Worm (Caenorhabditis elegans) whole organism, young adult: ENCODE measurements around the gene T25B9.3.

Experiments used
- Y79H2A.3 ChIP-seq: fragments of 200-800 bp; sonication (Bioruptor generic); conservative IDR thresholded peaks from 2 replicates; pipeline ENCODE4 v1.3.6; 2022; ENCODE audit warnings: missing genetic modification reagents, missing genetic modification characterization, missing compliant biosample characterization
- bed-1 ChIP-seq: fragments of 200-800 bp; sonication (Bioruptor generic); IDR thresholded peaks from 2 replicates; pipeline ENCODE4 v1.3.6; 2022; ENCODE audit warnings: missing genetic modification reagents, missing genetic modification characterization, missing compliant biosample characterization
- hmg-20 ChIP-seq: fragments of 200-800 bp; sonication (Bioruptor generic); IDR thresholded peaks from 2 replicates; pipeline ENCODE4 v1.3.6; 2022; ENCODE audit warnings: missing genetic modification reagents, missing genetic modification characterization, missing compliant biosample characterization
- lin-40 ChIP-seq: sonication (generic microtip); optimal IDR thresholded peaks from 2 replicates; lab custom pipeline; 2016; ENCODE audit warnings: missing genetic modification characterization, mild to moderate bottlenecking, missing compliant biosample characterization, missing genotype, missing genetic modification reagents
- lin-54 ChIP-seq: fragments of 200-800 bp; sonication (Bioruptor generic); optimal IDR thresholded peaks from 2 replicates; lab custom pipeline; 2018; ENCODE audit warnings: mild to moderate bottlenecking, missing genetic modification characterization, missing compliant biosample characterization
- nhr-179 ChIP-seq: sonication (generic microtip); optimal IDR thresholded peaks from 2 replicates; lab custom pipeline; 2016; ENCODE audit warnings: mild to moderate bottlenecking, missing genetic modification characterization, missing compliant biosample characterization
- somi-1 ChIP-seq: fragments of 200-800 bp; sonication (Bioruptor generic); optimal IDR thresholded peaks from 2 replicates; lab custom pipeline; 2018; ENCODE audit warnings: mild to moderate bottlenecking, missing genetic modification characterization, missing compliant biosample characterization
- tlf-1 ChIP-seq: fragments of 200-800 bp; sonication (Bioruptor generic); optimal IDR thresholded peaks from 2 replicates; lab custom pipeline; 2018; ENCODE audit warnings: mild to moderate bottlenecking, missing genetic modification characterization, missing compliant biosample characterization
- unc-62 ChIP-seq: fragments of 150-350 bp; optimal IDR thresholded peaks from 2 replicates; lab custom pipeline; 2014; ENCODE audit warnings: missing biosample characterization, missing genetic modification reagents, missing genetic modification characterization

DNA sequence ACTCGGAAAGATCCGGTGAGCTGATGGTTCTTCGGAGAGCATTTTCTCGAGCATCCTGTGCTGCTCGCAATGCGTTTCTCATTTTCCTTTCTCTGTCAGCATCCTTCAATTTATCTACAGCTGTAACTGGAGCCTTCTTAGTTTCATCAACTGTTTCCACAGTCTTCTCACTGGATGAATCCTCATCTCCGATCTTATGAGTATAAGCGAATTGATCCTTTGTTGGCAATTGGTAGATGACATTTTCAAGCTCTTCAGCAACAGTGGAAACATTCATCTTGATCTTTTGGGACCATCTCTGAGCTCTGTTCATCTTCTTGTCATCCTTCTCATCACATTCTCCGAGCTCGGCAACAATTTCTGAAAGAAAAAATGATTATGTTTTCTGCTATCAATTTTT is 34.8 kb downstream of the T25B9.3 start:
- TF ChIP-seq hmg-20 (GFP tag; lab: Robert Waterston, UW) (no peak), somi-1 (GFP tag; lab: Kevin White, UChicago) (no peak), nhr-179 (no peak), bed-1 (GFP tag; lab: Robert Waterston, UW) (no peak), lin-40 (no peak), Y79H2A.3 (GFP tag; lab: Robert Waterston, UW) (no peak), tlf-1 (GFP tag; lab: Kevin White, UChicago) (no peak), lin-54 (GFP tag; lab: Kevin White, UChicago) (no peak), unc-62 (GFP tag; lab: Kevin White, UChicago) (no peak)
